Fruit fly (Drosophila melanogaster) whole organism, embryonic: ENCODE data around the gene CG32106.

ENCODE experiments used
- Ada2b ChIP-seq: fragments of 200-800 bp; sonication (Bioruptor generic); IDR thresholded peaks from 2 replicates; pipeline ENCODE4 v1.3.6; 2022; ENCODE audit warnings: missing biosample characterization, missing genetic modification characterization
- B-H1 ChIP-seq: fragments of 200-800 bp; sonication (Bioruptor generic); IDR thresholded peaks from 3 replicates; pipeline ENCODE4 v1.3.6; 2022; ENCODE audit warnings: missing biosample characterization, missing genetic modification characterization
- BEAF-32 ChIP-seq: fragments of 200-800 bp; sonication (Bioruptor generic); optimal IDR thresholded peaks from 3 replicates; lab custom pipeline; 2017; ENCODE audit warnings: missing biosample characterization, missing genetic modification characterization, mild to moderate bottlenecking, moderate library complexity, missing genetic modification reagents
- CG10147 ChIP-seq: fragments of 200-800 bp; sonication (Bioruptor generic); optimal IDR thresholded peaks from 2 replicates; lab custom pipeline; 2019; ENCODE audit warnings: missing biosample characterization, mild to moderate bottlenecking, missing genetic modification characterization, moderate library complexity
- CG10431 ChIP-seq: fragments of 200-800 bp; sonication (Bioruptor generic); optimal IDR thresholded peaks from 3 replicates; lab custom pipeline; 2018; ENCODE audit warnings: missing biosample characterization, mild to moderate bottlenecking, missing genetic modification characterization
- CG11456 ChIP-seq: fragments of 200-800 bp; sonication (Bioruptor generic); IDR thresholded peaks from 3 replicates; pipeline ENCODE4 v1.3.6; 2022; ENCODE audit warnings: missing biosample characterization, missing genetic modification characterization
- CG12071 ChIP-seq: fragments of 200-800 bp; sonication (Bioruptor generic); optimal IDR thresholded peaks from 3 replicates; lab custom pipeline; 2018; ENCODE audit warnings: missing biosample characterization, mild to moderate bottlenecking, missing genetic modification characterization
- CG12219 ChIP-seq: fragments of 200-800 bp; sonication (Bioruptor generic); optimal IDR thresholded peaks from 3 replicates; lab custom pipeline; 2018; ENCODE audit warnings: missing biosample characterization, mild to moderate bottlenecking, missing genetic modification characterization
- CG1233 ChIP-seq: fragments of 200-800 bp; sonication (Bioruptor generic); optimal IDR thresholded peaks from 4 replicates; lab custom pipeline; 2018; ENCODE audit warnings: missing biosample characterization, mild to moderate bottlenecking, missing genetic modification characterization
- CG13287 ChIP-seq: fragments of 200-800 bp; sonication (Bioruptor generic); IDR thresholded peaks from 2 replicates; pipeline ENCODE4 v1.3.6; 2022; ENCODE audit warnings: missing biosample characterization, missing genetic modification characterization; ENCODE audit not compliant: partially characterized antibody
- CG17186 ChIP-seq: fragments of 200-800 bp; sonication (Bioruptor generic); optimal IDR thresholded peaks from 3 replicates; lab custom pipeline; 2017; ENCODE audit warnings: missing biosample characterization, missing genetic modification reagents, missing genetic modification characterization
- CG17361 ChIP-seq: fragments of 200-800 bp; sonication (Bioruptor generic); IDR thresholded peaks from 3 replicates; pipeline ENCODE4 v1.3.6; 2022; ENCODE audit warnings: missing biosample characterization, missing genetic modification characterization
- CG17612 ChIP-seq: fragments of 200-800 bp; sonication (Bioruptor generic); IDR thresholded peaks from 2 replicates; pipeline ENCODE4 v1.3.6; 2022; ENCODE audit warnings: missing biosample characterization, missing genetic modification characterization
- CG2678 ChIP-seq: fragments of 200-800 bp; sonication (Bioruptor generic); optimal IDR thresholded peaks from 3 replicates; lab custom pipeline; 2019; ENCODE audit warnings: missing biosample characterization, mild to moderate bottlenecking, missing genetic modification characterization, moderate library complexity
- CG2875 ChIP-seq: fragments of 200-800 bp; sonication (Bioruptor generic); optimal IDR thresholded peaks from 2 replicates; lab custom pipeline; 2017; ENCODE audit warnings: missing biosample characterization, mild to moderate bottlenecking, missing genetic modification characterization, missing genetic modification reagents
- CG6689 ChIP-seq: fragments of 200-800 bp; sonication (Bioruptor generic); IDR thresholded peaks from 2 replicates; pipeline ENCODE4 v1.3.6; 2022; ENCODE audit warnings: missing biosample characterization, missing genetic modification characterization
- CG7372 ChIP-seq: fragments of 200-800 bp; sonication (Bioruptor generic); IDR thresholded peaks from 2 replicates; pipeline ENCODE4 v1.3.6; 2022; ENCODE audit warnings: missing biosample characterization, missing genetic modification characterization
- CG8765 ChIP-seq: fragments of 200-800 bp; sonication (Bioruptor generic); IDR thresholded peaks from 2 replicates; pipeline ENCODE4 v1.3.6; 2022; ENCODE audit warnings: missing biosample characterization, missing genetic modification characterization
- CG9437 ChIP-seq: fragments of 200-800 bp; sonication (Bioruptor generic); optimal IDR thresholded peaks from 2 replicates; lab custom pipeline; 2018; ENCODE audit warnings: missing biosample characterization, mild to moderate bottlenecking, missing genetic modification characterization
- CTCF ChIP-seq: fragments of 200-800 bp; sonication (Bioruptor generic); optimal IDR thresholded peaks from 2 replicates; lab custom pipeline; 2017; ENCODE audit warnings: missing biosample characterization, mild to moderate bottlenecking, missing genetic modification characterization, moderate library complexity
- Chrac-16 ChIP-seq: fragments of 200-800 bp; sonication (Bioruptor generic); optimal IDR thresholded peaks from 3 replicates; lab custom pipeline; 2016; ENCODE audit warnings: missing biosample characterization, missing genetic modification characterization
- Dref ChIP-seq: fragments of 200-800 bp; sonication (Bioruptor generic); IDR thresholded peaks from 2 replicates; pipeline ENCODE4 v1.3.6; 2022; ENCODE audit warnings: missing biosample characterization, missing genetic modification characterization
- Fer1 ChIP-seq: fragments of 200-800 bp; sonication (Bioruptor generic); optimal IDR thresholded peaks from 2 replicates; lab custom pipeline; 2017; ENCODE audit warnings: missing biosample characterization, mild to moderate bottlenecking, missing genetic modification characterization
- Gsc ChIP-seq: fragments of 200-800 bp; sonication (Bioruptor generic); IDR thresholded peaks from 2 replicates; pipeline ENCODE4 v1.3.6; 2022; ENCODE audit warnings: missing biosample characterization, missing genetic modification characterization
- HmgZ ChIP-seq: fragments of 200-800 bp; sonication (Bioruptor generic); optimal IDR thresholded peaks from 2 replicates; lab custom pipeline; 2018; ENCODE audit warnings: missing biosample characterization, mild to moderate bottlenecking, missing genetic modification characterization
- Hr78 ChIP-seq, 2 experiments: fragments of 200-800 bp in 1 of 2; fragments of >200 bp in 1 of 2; sonication (Bioruptor generic) in 1 of 2; optimal IDR thresholded peaks; 2 replicates each; lab custom pipeline; 2017 to 2019; ENCODE audit warnings: missing biosample characterization in 2 of 2, missing genetic modification characterization in 2 of 2, mild to moderate bottlenecking in 1 of 2, moderate library complexity in 1 of 2
- Nf-YC ChIP-seq: fragments of 200-800 bp; optimal IDR thresholded peaks from 3 replicates; lab custom pipeline; 2019; ENCODE audit warnings: missing biosample characterization, mild to moderate bottlenecking, missing genetic modification characterization, moderate library complexity
- Sox100B ChIP-seq: fragments of 200-800 bp; sonication (Bioruptor generic); optimal IDR thresholded peaks from 3 replicates; lab custom pipeline; 2018; ENCODE audit warnings: missing biosample characterization, mild to moderate bottlenecking, missing genetic modification characterization
- Sry-β ChIP-seq: fragments of 200-800 bp; sonication (Bioruptor generic); optimal IDR thresholded peaks from 2 replicates; lab custom pipeline; 2018; ENCODE audit warnings: missing biosample characterization, mild to moderate bottlenecking, missing genetic modification characterization, moderate library complexity
- Xbp1 ChIP-seq: fragments of 200-800 bp; sonication (Bioruptor generic); optimal IDR thresholded peaks from 3 replicates; lab custom pipeline; 2016; ENCODE audit warnings: missing biosample characterization, mild to moderate bottlenecking, missing genetic modification characterization
- ab ChIP-seq: fragments of 200-800 bp; sonication (Bioruptor generic); optimal IDR thresholded peaks from 2 replicates; lab custom pipeline; 2016; ENCODE audit warnings: missing biosample characterization, missing genetic modification characterization
- ac ChIP-seq: fragments of 200-800 bp; sonication (Bioruptor generic); optimal IDR thresholded peaks from 3 replicates; lab custom pipeline; 2017; ENCODE audit warnings: missing biosample characterization, mild to moderate bottlenecking, missing genetic modification characterization
- ap ChIP-seq: fragments of 200-800 bp; sonication (Bioruptor generic); IDR thresholded peaks from 2 replicates; pipeline ENCODE4 v1.3.6; 2022; ENCODE audit warnings: missing biosample characterization, missing genetic modification characterization
- bab2 ChIP-seq: fragments of 200-800 bp; sonication (Bioruptor generic); optimal IDR thresholded peaks from 2 replicates; lab custom pipeline; 2016; ENCODE audit warnings: missing biosample characterization, missing genetic modification characterization
- chinmo ChIP-seq: fragments of 200-800 bp; sonication (Bioruptor generic); IDR thresholded peaks from 4 replicates; pipeline ENCODE4 v1.3.6; 2022; ENCODE audit warnings: missing biosample characterization, missing genetic modification characterization; ENCODE audit not compliant: partially characterized antibody
- esg ChIP-seq: fragments of 200-800 bp; sonication (Bioruptor generic); conservative IDR thresholded peaks from 2 replicates; pipeline ENCODE4 v1.3.6; 2022; ENCODE audit warnings: missing biosample characterization, missing genetic modification characterization
- eyg ChIP-seq: fragments of 200-800 bp; sonication (Bioruptor generic); optimal IDR thresholded peaks from 3 replicates; lab custom pipeline; 2016; ENCODE audit warnings: missing biosample characterization, missing genetic modification characterization
- gem ChIP-seq: fragments of 200-800 bp; sonication (Bioruptor generic); optimal IDR thresholded peaks from 2 replicates; lab custom pipeline; 2019; ENCODE audit warnings: missing biosample characterization, mild to moderate bottlenecking, missing genetic modification characterization, moderate library complexity
- grn ChIP-seq: fragments of 200-800 bp; sonication (Bioruptor generic); optimal IDR thresholded peaks from 3 replicates; lab custom pipeline; 2017; ENCODE audit warnings: missing biosample characterization, missing genetic modification characterization
- gsb-n ChIP-seq: fragments of 200-800 bp; sonication (Bioruptor generic); optimal IDR thresholded peaks from 3 replicates; lab custom pipeline; 2018; ENCODE audit warnings: missing biosample characterization, mild to moderate bottlenecking, missing genetic modification characterization
- ken ChIP-seq: fragments of 200-800 bp; sonication (Bioruptor generic); IDR thresholded peaks from 3 replicates; pipeline ENCODE4 v1.3.6; 2022; ENCODE audit warnings: missing biosample characterization, missing genetic modification characterization
- lab ChIP-seq: fragments of 200-800 bp; sonication (Bioruptor generic); optimal IDR thresholded peaks from 3 replicates; lab custom pipeline; 2017; ENCODE audit warnings: missing biosample characterization, missing genetic modification characterization, mild to moderate bottlenecking, moderate library complexity, missing genetic modification reagents
- onecut ChIP-seq: fragments of 200-800 bp; sonication (Bioruptor generic); IDR thresholded peaks from 2 replicates; pipeline ENCODE4 v1.3.6; 2022; ENCODE audit warnings: missing biosample characterization, missing genetic modification characterization
- peb ChIP-seq: fragments of 200-800 bp; sonication (Bioruptor generic); IDR thresholded peaks from 2 replicates; pipeline ENCODE4 v1.3.6; 2022; ENCODE audit warnings: missing biosample characterization, missing genetic modification characterization
- ranshi ChIP-seq: fragments of 200-800 bp; sonication (Bioruptor generic); IDR thresholded peaks from 2 replicates; pipeline ENCODE4 v1.3.6; 2022; ENCODE audit warnings: missing biosample characterization, missing genetic modification characterization
- sens ChIP-seq: fragments of 200-800 bp; sonication (Bioruptor generic); peaks from one replicate; lab custom pipeline; 2016; ENCODE audit warnings: missing biosample characterization, missing genetic modification characterization
- sima ChIP-seq: fragments of 200-800 bp; sonication (Bioruptor generic); optimal IDR thresholded peaks from 2 replicates; lab custom pipeline; 2016; ENCODE audit warnings: missing biosample characterization, missing genetic modification characterization
- so ChIP-seq: fragments of 200-800 bp; sonication (Bioruptor generic); IDR thresholded peaks from 3 replicates; pipeline ENCODE4 v1.3.6; 2022; ENCODE audit warnings: missing biosample characterization, missing genetic modification characterization
- tap ChIP-seq: fragments of 200-800 bp; optimal IDR thresholded peaks from 3 replicates; lab custom pipeline; 2019; ENCODE audit warnings: missing biosample characterization, mild to moderate bottlenecking, missing genetic modification characterization, moderate library complexity
- tgo ChIP-seq: fragments of 200-800 bp; sonication (Bioruptor generic); IDR thresholded peaks from 3 replicates; pipeline ENCODE4 v1.3.6; 2022; ENCODE audit warnings: missing biosample characterization, missing genetic modification characterization
- unc-4 ChIP-seq: fragments of 200-800 bp; sonication (Bioruptor generic); IDR thresholded peaks from 2 replicates; pipeline ENCODE4 v1.3.6; 2022; ENCODE audit warnings: missing biosample characterization, missing genetic modification characterization; ENCODE audit not compliant: partially characterized antibody
- usp ChIP-seq: fragments of >200 bp; optimal IDR thresholded peaks from 2 replicates; lab custom pipeline; 2017; ENCODE audit warnings: missing biosample characterization, missing genetic modification characterization

The CG32106 gene

DNA sequence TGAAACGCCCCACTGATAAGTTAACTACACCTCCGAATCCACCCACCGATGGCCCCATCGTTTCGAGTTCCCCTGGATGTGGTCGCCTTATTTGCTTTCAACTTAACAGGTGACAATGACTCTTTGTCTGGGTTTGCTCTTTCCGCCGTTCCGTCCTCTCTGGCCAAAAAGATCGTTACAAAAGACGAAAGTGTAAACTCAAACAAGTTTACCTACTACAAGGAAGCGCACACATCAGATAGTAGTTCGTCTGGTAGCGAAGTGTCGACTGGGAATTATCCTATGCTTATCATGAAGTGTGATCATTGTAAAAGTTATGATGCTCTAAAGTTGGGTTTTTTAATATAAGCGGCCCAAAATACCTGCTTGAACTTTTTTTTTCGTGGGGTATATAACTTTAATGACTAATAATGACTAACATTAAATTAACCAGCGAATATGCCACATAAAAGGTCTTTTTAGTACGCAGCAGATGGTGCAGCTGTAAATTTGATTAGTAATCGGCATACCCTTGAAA, 20.3 kb upstream of the CG32106 start (continued):
- TF ChIP-seq CG12219 (peak; percentile 12), CG8765 (GFP tag; lab: Robert Waterston, UW) (no peak), CG10431 (GFP tag; lab: Kevin White, UChicago) (no peak), Gsc (GFP tag; lab: Robert Waterston, UW) (no peak), Chrac-16 (GFP tag; lab: Kevin White, UChicago) (no peak), HmgZ (tag; lab: Kevin White, UChicago) (no peak), eyg (no peak), lab (GFP tag; lab: Kevin White, UChicago) (peak; percentile 33), esg (GFP tag; lab: Robert Waterston, UW) (no peak), CG13287 (GFP tag; lab: Robert Waterston, UW) (no peak), gem (tag; lab: Kevin White, UChicago) (peak; percentile 41), ranshi (GFP tag; lab: Robert Waterston, UW) (no peak; the same call in 1 of the 2 replicates), Dref (GFP tag; lab: Robert Waterston, UW) (no peak), ab (GFP tag; lab: Kevin White, UChicago) (no peak), ap (no peak), CG2678 (peak; percentile 32), Sry-β (GFP tag; lab: Kevin White, UChicago) (no peak), onecut (GFP tag; lab: Robert Waterston, UW) (no peak), Fer1 (GFP tag; lab: Kevin White, UChicago) (no peak), CG9437 (GFP tag; lab: Kevin White, UChicago) (no peak), CG10147 (GFP tag; lab: Kevin White, UChicago) (no peak), CG17186 (GFP tag; lab: Kevin White, UChicago) (no peak), CG1233 (GFP tag; lab: Kevin White, UChicago) (peak; percentile 3), ken (no peak), CG7372 (GFP tag; lab: Robert Waterston, UW) (no peak), Ada2b (GFP tag; lab: Robert Waterston, UW) (no peak), bab2 (GFP tag; lab: Kevin White, UChicago) (no peak), CG6689 (GFP tag; lab: Robert Waterston, UW) (peak; percentile 29; the same call in 1 of the 2 replicates), gsb-n (tag; lab: Kevin White, UChicago) (no peak), usp (no peak), sima (GFP tag; lab: Kevin White, UChicago) (no peak), CG11456 (GFP tag; lab: Robert Waterston, UW) (no peak), unc-4 (GFP tag; lab: Robert Waterston, UW) (no peak), BEAF-32 (GFP tag; lab: Kevin White, UChicago) (no peak), sens (peak; percentile 78), ac (GFP tag; lab: Kevin White, UChicago) (no peak), tgo (GFP tag; lab: Robert Waterston, UW) (no peak), CG12071 (GFP tag; lab: Kevin White, UChicago) (peak; percentile 6), chinmo (no peak), B-H1 (GFP tag; lab: Robert Waterston, UW) (no peak), CG17612 (GFP tag; lab: Robert Waterston, UW) (no peak), CG17361 (GFP tag; lab: Robert Waterston, UW) (peak; percentile 37; the same call in 1 of the 3 replicates), Nf-YC (tag; lab: Kevin White, UChicago) (no peak), tap (tag; lab: Kevin White, UChicago) (no peak), CTCF (GFP tag; lab: Kevin White, UChicago) (no peak), peb (GFP tag; lab: Robert Waterston, UW) (no peak), Sox100B (GFP tag; lab: Kevin White, UChicago) (peak; percentile 35), so (GFP tag; lab: Robert Waterston, UW) (no peak), grn (GFP tag; lab: Kevin White, UChicago) (peak; percentile 35), CG2875 (GFP tag; lab: Kevin White, UChicago) (no peak), Hr78 (GFP tag; optimal IDR thresholded peaks at IDR 0.05; lab: Kevin White, UChicago) (peak in 1 of 2 experiments; percentile 16), Xbp1 (GFP tag; lab: Kevin White, UChicago) (no peak)
